Fruit fly (Drosophila melanogaster) Kc167 (cell line): ENCODE results near the gene CG2200.

Experiments used
- Sin3A ChIP-seq: fragments of >200 bp; optimal IDR thresholded peaks from 2 replicates; lab custom pipeline; 2018; ENCODE audit warnings: missing external identifiers
- insv ChIP-seq: fragments of >200 bp; optimal IDR thresholded peaks from 3 replicates; lab custom pipeline; 2018; ENCODE audit warnings: missing external identifiers
- psq ChIP-seq: fragments of >200 bp; optimal IDR thresholded peaks from 2 replicates; lab custom pipeline; 2017; ENCODE audit warnings: missing external identifiers
- ttk ChIP-seq: sonication (Bioruptor generic); optimal IDR thresholded peaks from 2 replicates; lab custom pipeline; 2017; ENCODE audit warnings: missing external identifiers

DNA sequence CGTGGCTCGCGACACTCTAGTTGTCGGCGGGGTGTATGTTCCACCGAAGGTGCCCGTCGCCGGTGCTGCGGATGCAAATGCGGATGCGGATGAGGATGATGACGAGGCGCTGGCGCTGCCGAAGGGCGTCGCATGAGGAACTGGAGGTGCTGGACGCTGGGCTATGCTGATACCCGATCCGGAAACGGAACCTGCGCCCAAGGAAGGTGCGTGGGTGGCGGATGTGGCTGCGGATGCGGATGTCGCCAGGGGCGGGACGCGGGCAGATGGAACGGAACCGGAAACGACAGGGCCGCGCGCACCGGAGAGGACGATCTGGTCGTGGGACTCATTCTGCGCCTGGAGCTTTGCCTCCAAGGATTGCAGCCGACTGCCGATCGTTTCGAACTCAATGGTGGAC is 4.7 kb upstream of the CG2200 start:
- no peak for TF ChIP-seq Sin3A (lab: Kevin White, UChicago)
- no peak for TF ChIP-seq ttk (lab: Kevin White, UChicago)
- TF ChIP-seq insv (lab: Kevin White, UChicago), result no peak
- TF ChIP-seq psq (lab: Kevin White, UChicago), result no peak
